Fruit fly (Drosophila melanogaster): ENCODE data around the gene kirre.

- TF ChIP-seq CG1621 (tag; optimal IDR thresholded peaks at IDR 0.05) (peak; percentile 91), fd59A (GFP tag; optimal IDR thresholded peaks at IDR 0.05) (peak; percentile 89), CG10631 (GFP tag; optimal IDR thresholded peaks at IDR 0.05) (peak; percentile 90)
Observed at dm6 chrX:3044798-3045197, 304.6 kb downstream of the kirre start.

All from whole organism, prepupa.